Worm (Caenorhabditis elegans) whole organism, L2 larva: ENCODE results near the gene Y6G8.6.

Experiments
- ceh-82 ChIP-seq: fragments of 150-350 bp; optimal IDR thresholded peaks from 2 replicates; lab custom pipeline; 2014; ENCODE audit warnings: missing biosample characterization, missing genetic modification characterization
- fos-1 ChIP-seq: fragments of 150-350 bp; optimal IDR thresholded peaks from 2 replicates; lab custom pipeline; 2014; ENCODE audit warnings: missing biosample characterization, missing genetic modification characterization
- lsy-2 ChIP-seq, 2 experiments: fragments of 150-350 bp in 1 of 2; sonication (generic microtip) in 1 of 2; optimal IDR thresholded peaks; 2 replicates each; lab custom pipeline; 2014 to 2017; ENCODE audit warnings: missing biosample characterization in 2 of 2, missing genetic modification characterization in 2 of 2
- nhr-6 ChIP-seq: fragments of 150-350 bp; optimal IDR thresholded peaks from 2 replicates; lab custom pipeline; 2014; ENCODE audit warnings: missing biosample characterization, missing genetic modification characterization

- no peak for TF ChIP-seq ceh-82 (tag; lab: Kevin White, UChicago)
- no peak for TF ChIP-seq fos-1 (tag; lab: Kevin White, UChicago)
- no peak for TF ChIP-seq nhr-6 (tag; lab: Kevin White, UChicago)
- no peak for TF ChIP-seq lsy-2 (tag; optimal IDR thresholded peaks at IDR 0.05; lab: Kevin White, UChicago)
These were observed 43.3 kb upstream of the Y6G8.6 start, which contains the start of gene dgat-2 for ce11 chrV:17660003-17660402.
